Fruit fly (Drosophila melanogaster) whole organism, larva: ENCODE results near the gene CG14982.

Experiments used
- noc ChIP-seq: fragments of 200-800 bp; sonication (Bioruptor generic); optimal IDR thresholded peaks from 3 replicates; lab custom pipeline; 2019; ENCODE audit warnings: missing biosample characterization, mild to moderate bottlenecking, missing genetic modification characterization, moderate library complexity

Gene CG14982

dm6 chr3L:3942241-3943028 lies at the start of gene CG14982, which contains the start of gene CG10863:
TSS of gene CG14982 (plus strand) at chr3L:3942710.
TSS of gene CG10863 (minus strand) at chr3L:3942465.
- peak; percentile 80 for TF ChIP-seq noc (tag; lab: Kevin White, UChicago)

- TF ChIP-seq noc (tag; lab: Kevin White, UChicago): no peak
These were observed 48.1 kb upstream of the CG14982 start for dm6 chr3L:3894413-3894812.

dm6 chr3L:3896553-3897034 lies 45.9 kb upstream of the CG14982 start, which contains the start of the genes Gr63a and Lamtor4:
TSS of gene Gr63a (minus strand) at chr3L:3896603.
TSS of gene Lamtor4 (plus strand) at chr3L:3896900.
- no peak for TF ChIP-seq noc (tag; lab: Kevin White, UChicago)

dm6 chr3L:3898978-3899377 lies 43.5 kb upstream of the CG14982 start, which contains the start of gene Ccz1:
TSS of gene Ccz1 (minus strand) at chr3L:3899156.
- no peak for TF ChIP-seq noc (tag; lab: Kevin White, UChicago)

- TF ChIP-seq noc (tag; lab: Kevin White, UChicago): no peak
These were observed 40.5 kb upstream of the CG14982 start for dm6 chr3L:3901865-3902490.

dm6 chr3L:3902491-3903198 lies 39.9 kb upstream of the CG14982 start, which contains the start of gene Ubi-p63E:
TSS of gene Ubi-p63E (minus strand) at chr3L:3903184.
- TF ChIP-seq noc (tag; lab: Kevin White, UChicago): no peak

DNA sequence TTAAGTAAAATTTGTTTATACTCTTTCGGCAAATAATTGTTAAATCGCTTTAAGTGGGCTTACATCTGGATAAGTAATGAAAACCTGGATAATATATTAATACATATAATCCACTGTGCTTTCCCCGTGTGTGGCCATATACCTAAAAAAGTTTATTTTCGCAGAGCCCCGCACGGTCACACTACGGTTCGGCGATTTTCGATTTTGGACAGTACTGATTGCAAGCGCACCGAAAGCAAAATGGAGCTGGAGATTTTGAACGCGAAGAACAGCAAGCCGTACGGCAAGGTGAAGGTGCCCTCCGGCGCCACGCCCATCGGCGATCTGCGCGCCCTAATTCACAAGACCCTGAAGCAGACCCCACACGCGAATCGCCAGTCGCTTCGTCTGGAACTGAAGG lies 39.2 kb upstream of the CG14982 start, which contains the start of gene Sc2:
Sc2 (plus strand) TSS at position 192 of the 400 bp plus-strand sequence.
- no peak for TF ChIP-seq noc (tag; lab: Kevin White, UChicago)

- TF ChIP-seq noc (tag; lab: Kevin White, UChicago): no peak
These were observed 37.4 kb upstream of the CG14982 start, which contains the start of gene ida for dm6 chr3L:3905111-3905510. TSS of gene ida (plus strand) at chr3L:3905344.

DNA sequence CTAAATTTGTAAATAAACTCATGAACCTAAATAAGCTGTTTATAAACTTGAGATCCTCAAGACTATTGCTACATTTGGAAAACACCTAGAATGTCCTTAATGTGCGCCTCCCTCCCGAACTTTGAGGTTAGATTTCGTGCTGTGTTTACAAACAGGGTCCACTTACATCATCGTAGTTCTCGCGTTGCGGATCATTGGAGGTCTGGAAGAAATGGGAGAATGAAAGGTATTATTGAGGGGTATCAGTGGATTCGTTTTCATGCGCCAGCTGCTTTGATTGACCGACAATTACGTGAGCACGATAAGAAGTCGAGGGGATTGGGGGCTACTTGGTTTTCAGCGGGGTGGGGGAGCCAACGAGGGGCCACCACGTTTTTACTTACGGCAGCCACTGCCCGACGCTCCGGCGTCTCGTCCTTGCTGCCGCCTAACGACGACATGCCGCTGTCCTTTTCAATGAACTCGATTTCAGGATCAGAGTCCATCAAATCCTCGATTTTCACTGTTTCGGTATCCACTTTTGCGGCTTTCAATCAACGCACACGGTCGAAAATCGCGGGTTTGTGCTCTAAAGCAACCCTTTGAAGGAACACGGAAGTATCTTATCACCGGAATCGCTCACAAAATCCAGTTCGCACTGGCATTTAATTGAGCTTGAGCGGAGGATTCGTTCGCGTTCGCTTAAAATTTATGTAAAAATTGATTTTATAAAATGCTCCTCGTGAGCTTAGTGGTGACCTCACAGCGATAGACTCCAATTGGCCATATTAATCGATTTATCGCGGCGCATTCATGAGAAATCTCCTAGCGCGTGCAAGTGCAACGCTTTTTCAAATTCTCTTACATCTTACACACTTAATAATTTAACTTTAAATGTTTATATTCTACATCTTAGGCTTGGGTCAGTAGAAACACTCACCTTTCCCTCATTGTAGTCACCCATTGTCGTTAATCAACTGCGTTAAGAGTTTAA lies 33.4 kb upstream of the CG14982 start:
- TF ChIP-seq noc (tag; lab: Kevin White, UChicago): no peak

DNA sequence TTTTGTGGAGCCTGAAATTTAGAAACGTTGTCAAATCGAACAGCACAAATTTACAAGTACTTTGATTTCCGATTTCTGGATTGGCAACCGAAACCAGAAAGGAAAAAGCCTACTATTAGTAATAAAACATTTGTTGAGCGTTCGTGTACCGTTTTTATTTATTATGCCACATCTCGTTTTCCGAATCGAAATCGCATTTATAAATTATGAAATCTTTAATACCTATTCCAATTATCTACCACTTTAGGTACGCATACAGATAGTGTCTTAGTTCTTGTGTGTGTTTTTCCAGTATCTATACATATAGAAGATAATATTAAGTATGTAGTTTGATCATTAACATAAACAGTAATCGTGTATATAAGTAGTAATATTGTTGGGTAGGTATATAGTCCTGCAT lies 32.7 kb upstream of the CG14982 start, which contains the start of gene mge:
mge (minus strand) TSS at position 101 of the 400 bp plus-strand sequence.
- no peak for TF ChIP-seq noc (tag; lab: Kevin White, UChicago)

DNA sequence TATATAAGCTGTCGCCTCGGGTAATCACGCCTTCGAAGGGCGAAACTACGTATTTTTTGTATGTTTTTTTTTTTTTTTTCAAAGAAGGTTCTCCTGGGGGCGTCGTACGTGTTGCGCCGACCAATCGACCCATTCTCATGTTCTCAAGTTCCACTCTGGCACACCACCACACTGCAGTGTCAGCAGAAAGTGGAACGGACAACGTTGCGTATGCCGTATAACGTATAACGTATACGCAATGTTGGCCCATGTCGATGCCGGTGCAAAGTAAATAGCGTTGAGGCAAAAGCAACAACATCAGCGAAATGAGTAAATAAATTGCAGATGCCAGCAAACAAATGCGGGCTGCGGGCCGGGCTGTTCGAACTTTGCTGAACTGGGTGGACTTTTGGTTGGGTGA lies 30.4 kb upstream of the CG14982 start:
- no peak for TF ChIP-seq noc (tag; lab: Kevin White, UChicago)

DNA sequence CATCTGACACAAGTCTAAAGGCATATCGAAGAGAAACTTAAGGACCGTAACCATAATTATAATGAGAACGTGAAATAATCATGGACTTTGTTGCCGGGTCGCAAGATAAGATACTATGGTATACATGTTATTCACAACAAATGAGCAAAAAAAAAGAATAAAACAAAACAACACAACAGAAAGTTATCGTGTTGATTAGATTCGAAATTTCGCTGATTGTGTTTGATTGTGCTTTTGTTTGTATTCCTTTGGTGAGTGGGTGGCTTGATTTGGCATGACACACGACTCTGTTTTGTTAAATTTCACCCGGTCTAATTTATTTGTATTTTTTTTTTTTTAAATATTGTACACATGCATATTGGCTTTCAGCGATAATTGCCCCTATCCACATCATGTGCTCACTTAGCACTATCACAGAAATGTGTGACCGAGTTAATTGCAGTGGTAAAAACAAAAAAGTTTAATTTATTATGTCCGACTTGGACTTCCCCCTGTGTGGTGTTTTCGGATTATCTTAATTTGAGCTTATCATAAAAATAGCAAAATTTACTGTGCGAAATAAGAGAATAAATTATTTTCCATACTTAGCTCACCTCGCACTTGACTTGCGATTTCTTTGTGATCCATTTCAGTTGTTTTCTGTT lies 18.8 kb upstream of the CG14982 start:
- TF ChIP-seq noc (tag; lab: Kevin White, UChicago): peak; percentile 35

DNA sequence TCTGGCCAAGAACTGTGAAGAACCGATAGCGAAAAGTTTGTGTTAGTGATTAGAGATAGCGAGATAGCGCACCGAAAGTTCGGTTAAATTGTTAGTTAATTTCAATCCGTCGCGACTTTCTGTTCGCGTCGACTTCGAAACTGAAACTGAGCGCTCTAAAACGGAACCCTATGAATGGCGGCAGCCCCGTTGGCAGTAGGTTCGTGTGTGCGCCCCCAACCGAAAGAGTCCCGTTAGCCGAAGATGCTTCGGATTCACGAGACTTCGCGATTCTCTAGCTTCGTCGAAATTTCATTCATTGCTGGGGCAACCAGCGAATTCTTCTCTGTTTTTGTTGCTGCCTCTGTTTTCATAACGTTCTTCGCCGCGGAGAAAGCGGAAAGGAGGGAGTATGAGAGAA lies 17.0 kb upstream of the CG14982 start:
- TF ChIP-seq noc (tag; lab: Kevin White, UChicago): peak; percentile 54
